Worm (Caenorhabditis elegans) whole organism, young adult: ENCODE measurements around the gene srz-62.

ENCODE experiments used
- B0261.1 ChIP-seq: sonication (generic microtip); optimal IDR thresholded peaks from 2 replicates; lab custom pipeline; 2016; ENCODE audit warnings: mild to moderate bottlenecking, missing genetic modification characterization, moderate library complexity, missing compliant biosample characterization
- C06A6.2 ChIP-seq: fragments of 200-800 bp; sonication (Bioruptor generic); conservative IDR thresholded peaks from 2 replicates; pipeline ENCODE4 v1.3.6; 2022; ENCODE audit warnings: missing genetic modification characterization, missing compliant biosample characterization
- F23B12.7 ChIP-seq: sonication (generic microtip); optimal IDR thresholded peaks from 2 replicates; lab custom pipeline; 2017; ENCODE audit warnings: missing genetic modification characterization, mild to moderate bottlenecking, missing compliant biosample characterization, antibody characterized with exemption, moderate library complexity; ENCODE audit not compliant: insufficient read depth
- F37B4.10 ChIP-seq: fragments of 200-800 bp; sonication (Bioruptor generic); IDR thresholded peaks from 2 replicates; pipeline ENCODE4 v1.3.6; 2022; ENCODE audit warnings: missing genetic modification characterization, missing compliant biosample characterization
- F39B2.1 ChIP-seq: fragments of 200-800 bp; sonication (Bioruptor generic); IDR thresholded peaks from 2 replicates; pipeline ENCODE4 v1.3.6; 2022; ENCODE audit warnings: missing genetic modification reagents, missing genetic modification characterization, missing compliant biosample characterization
- F52B5.7 ChIP-seq: sonication (generic microtip); optimal IDR thresholded peaks from 2 replicates; lab custom pipeline; 2016; ENCODE audit warnings: mild to moderate bottlenecking, missing genetic modification characterization, missing compliant biosample characterization
- F55B11.4 ChIP-seq: sonication (generic microtip); optimal IDR thresholded peaks from 2 replicates; lab custom pipeline; 2016; ENCODE audit warnings: missing compliant biosample characterization, missing genetic modification characterization, borderline replicate concordance; ENCODE audit not compliant: insufficient read depth
- T26A5.8 ChIP-seq: sonication (generic microtip); optimal IDR thresholded peaks from 2 replicates; lab custom pipeline; 2016; ENCODE audit warnings: missing genetic modification characterization, missing compliant biosample characterization
- Y53F4B.3 ChIP-seq: fragments of 200-800 bp; sonication (Bioruptor generic); IDR thresholded peaks from 2 replicates; pipeline ENCODE4 v1.3.6; 2022; ENCODE audit warnings: missing genetic modification reagents, missing genetic modification characterization, missing compliant biosample characterization
- Y56A3A.18 ChIP-seq: fragments of 200-800 bp; sonication (Bioruptor generic); IDR thresholded peaks from 2 replicates; pipeline ENCODE4 v1.3.6; 2022; ENCODE audit warnings: missing genetic modification reagents, missing genetic modification characterization, missing compliant biosample characterization
- Y79H2A.3 ChIP-seq: fragments of 200-800 bp; sonication (Bioruptor generic); conservative IDR thresholded peaks from 2 replicates; pipeline ENCODE4 v1.3.6; 2022; ENCODE audit warnings: missing genetic modification reagents, missing genetic modification characterization, missing compliant biosample characterization
- Y95B8A.8 ChIP-seq: fragments of 200-800 bp; sonication (Bioruptor generic); IDR thresholded peaks from 2 replicates; pipeline ENCODE4 v1.3.6; 2022; ENCODE audit warnings: missing genetic modification reagents, missing genetic modification characterization, missing compliant biosample characterization
- aptf-2 ChIP-seq: fragments of 200-800 bp; sonication (Bioruptor generic); conservative IDR thresholded peaks from 2 replicates; pipeline ENCODE4 v1.3.6; 2022; ENCODE audit warnings: missing genetic modification reagents, missing genetic modification characterization, missing compliant biosample characterization
- attf-5 ChIP-seq: fragments of 200-800 bp; sonication (Bioruptor generic); optimal IDR thresholded peaks from 2 replicates; lab custom pipeline; 2018; ENCODE audit warnings: mild to moderate bottlenecking, missing genetic modification characterization, missing compliant biosample characterization
- bed-1 ChIP-seq: fragments of 200-800 bp; sonication (Bioruptor generic); IDR thresholded peaks from 2 replicates; pipeline ENCODE4 v1.3.6; 2022; ENCODE audit warnings: missing genetic modification reagents, missing genetic modification characterization, missing compliant biosample characterization
- bed-2 ChIP-seq: fragments of 200-800 bp; sonication (Bioruptor generic); IDR thresholded peaks from 2 replicates; pipeline ENCODE4 v1.3.6; 2022; ENCODE audit warnings: missing genetic modification reagents, missing genetic modification characterization, missing compliant biosample characterization
- die-1 ChIP-seq: sonication (generic microtip); optimal IDR thresholded peaks from 2 replicates; lab custom pipeline; 2016; ENCODE audit warnings: missing genotype, mild to moderate bottlenecking, missing genetic modification characterization, missing compliant biosample characterization
- dox-1 ChIP-seq: fragments of 200-800 bp; sonication (Bioruptor generic); IDR thresholded peaks from 2 replicates; pipeline ENCODE4 v1.3.6; 2022; ENCODE audit warnings: missing genetic modification reagents, missing genetic modification characterization, missing compliant biosample characterization
- dpl-1 ChIP-seq: fragments of 150-350 bp; optimal IDR thresholded peaks from 2 replicates; lab custom pipeline; 2014; ENCODE audit warnings: missing biosample characterization, missing genetic modification reagents, missing genetic modification characterization
- egl-18 ChIP-seq: fragments of 200-800 bp; sonication (Bioruptor generic); IDR thresholded peaks from 2 replicates; pipeline ENCODE4 v1.3.6; 2022; ENCODE audit warnings: missing genetic modification reagents, missing genetic modification characterization, missing compliant biosample characterization
- egrh-3 ChIP-seq: fragments of 200-800 bp; sonication (Bioruptor generic); IDR thresholded peaks from 2 replicates; pipeline ENCODE4 v1.3.6; 2022; ENCODE audit warnings: missing genetic modification reagents, missing genetic modification characterization, missing compliant biosample characterization
- ekl-4 ChIP-seq: fragments of 200-800 bp; sonication (Bioruptor generic); IDR thresholded peaks from 2 replicates; pipeline ENCODE4 v1.3.6; 2022; ENCODE audit warnings: missing genetic modification reagents, missing genetic modification characterization, missing compliant biosample characterization
- ets-4 ChIP-seq: fragments of 200-800 bp; sonication (Bioruptor generic); optimal IDR thresholded peaks from 2 replicates; lab custom pipeline; 2018; ENCODE audit warnings: mild to moderate bottlenecking, missing genetic modification characterization, missing compliant biosample characterization
- gei-17 ChIP-seq: fragments of 200-800 bp; sonication (Bioruptor generic); optimal IDR thresholded peaks from 2 replicates; lab custom pipeline; 2018; ENCODE audit warnings: mild to moderate bottlenecking, missing genetic modification characterization, missing compliant biosample characterization
- him-1 ChIP-seq: sonication (generic microtip); optimal IDR thresholded peaks from 2 replicates; lab custom pipeline; 2016; ENCODE audit warnings: missing genotype, missing genetic modification reagents, missing genetic modification characterization, missing compliant biosample characterization
- hlh-12 ChIP-seq: sonication (generic microtip); optimal IDR thresholded peaks from 2 replicates; lab custom pipeline; 2016; ENCODE audit warnings: missing genetic modification characterization, missing compliant biosample characterization
- hmg-1.2 ChIP-seq: fragments of 200-800 bp; sonication (Bioruptor generic); IDR thresholded peaks from 2 replicates; pipeline ENCODE4 v1.3.6; 2022; ENCODE audit warnings: missing genetic modification reagents, missing genetic modification characterization, missing compliant biosample characterization
- let-607 ChIP-seq, 2 experiments: fragments of 200-800 bp in 1 of 2; sonication (Bioruptor generic) in 1 of 2; sonication (generic microtip) in 1 of 2; optimal IDR thresholded peaks; 2 replicates each; lab custom pipeline; 2016 to 2018; ENCODE audit warnings: mild to moderate bottlenecking in 2 of 2, missing compliant biosample characterization in 2 of 2, missing genetic modification characterization in 2 of 2, moderate library complexity in 2 of 2, missing genotype in 1 of 2
- lin-40 ChIP-seq: sonication (generic microtip); optimal IDR thresholded peaks from 2 replicates; lab custom pipeline; 2016; ENCODE audit warnings: missing genetic modification characterization, mild to moderate bottlenecking, missing compliant biosample characterization, missing genotype, missing genetic modification reagents
- lsl-1 ChIP-seq: fragments of 200-800 bp; sonication (Bioruptor generic); optimal IDR thresholded peaks from 2 replicates; lab custom pipeline; 2018; ENCODE audit warnings: mild to moderate bottlenecking, missing genetic modification characterization, moderate library complexity, missing compliant biosample characterization
- madf-6 ChIP-seq: fragments of 200-800 bp; sonication (Bioruptor generic); IDR thresholded peaks from 2 replicates; pipeline ENCODE4 v1.3.6; 2022; ENCODE audit warnings: missing genetic modification reagents, missing genetic modification characterization, missing compliant biosample characterization
- nhr-80 ChIP-seq: sonication (generic microtip); optimal IDR thresholded peaks from 2 replicates; lab custom pipeline; 2016; ENCODE audit warnings: missing genetic modification characterization, missing compliant biosample characterization
- rcor-1 ChIP-seq: fragments of 200-800 bp; sonication (Bioruptor generic); IDR thresholded peaks from 2 replicates; pipeline ENCODE4 v1.3.6; 2022; ENCODE audit warnings: missing genetic modification reagents, missing genetic modification characterization, missing compliant biosample characterization
- rec-8 ChIP-seq, 2 experiments: sonication (generic microtip); optimal IDR thresholded peaks; 2 replicates each; lab custom pipeline; 2016; ENCODE audit warnings: mild to moderate bottlenecking in 2 of 2, missing genetic modification characterization in 2 of 2, missing genetic modification reagents in 2 of 2, missing genotype in 2 of 2, missing biosample characterization in 1 of 2, missing compliant biosample characterization in 1 of 2, moderate library complexity in 1 of 2
- sdz-38 ChIP-seq: sonication (generic microtip); optimal IDR thresholded peaks from 2 replicates; lab custom pipeline; 2016; ENCODE audit warnings: missing genotype, missing genetic modification characterization, missing compliant biosample characterization
- snpc-1.1 ChIP-seq: sonication (generic microtip); optimal IDR thresholded peaks from 2 replicates; lab custom pipeline; 2017; ENCODE audit warnings: missing genetic modification characterization, mild to moderate bottlenecking, missing compliant biosample characterization, antibody characterized with exemption, moderate library complexity, missing genotype, missing genetic modification reagents; ENCODE audit not compliant: insufficient read depth
- snpc-4 ChIP-seq, 5 experiments: fragments of 150-350 bp in 1 of 5; sonication (generic microtip) in 4 of 5; optimal IDR thresholded peaks; 2 replicates each; lab custom pipeline; 2014 to 2018; ENCODE audit warnings: missing genetic modification characterization in 5 of 5, missing biosample characterization in 3 of 5, antibody characterized with exemption in 2 of 5, mild to moderate bottlenecking in 2 of 5, missing compliant biosample characterization in 2 of 5, missing genotype in 2 of 5, moderate library complexity in 2 of 5, missing genetic modification reagents in 1 of 5
- somi-1 ChIP-seq: fragments of 200-800 bp; sonication (Bioruptor generic); optimal IDR thresholded peaks from 2 replicates; lab custom pipeline; 2018; ENCODE audit warnings: mild to moderate bottlenecking, missing genetic modification characterization, missing compliant biosample characterization
- tbp1 ChIP-seq: fragments of 200-800 bp; sonication (Bioruptor generic); optimal IDR thresholded peaks from 2 replicates; lab custom pipeline; 2018; ENCODE audit warnings: mild to moderate bottlenecking, missing genetic modification characterization, missing compliant biosample characterization
- tlf-1 ChIP-seq: fragments of 200-800 bp; sonication (Bioruptor generic); optimal IDR thresholded peaks from 2 replicates; lab custom pipeline; 2018; ENCODE audit warnings: mild to moderate bottlenecking, missing genetic modification characterization, missing compliant biosample characterization
- unc-130 ChIP-seq: sonication (generic microtip); optimal IDR thresholded peaks from 2 replicates; lab custom pipeline; 2016; ENCODE audit warnings: missing genetic modification reagents, missing genetic modification characterization, missing compliant biosample characterization
- unc-62 ChIP-seq: fragments of 150-350 bp; optimal IDR thresholded peaks from 2 replicates; lab custom pipeline; 2014; ENCODE audit warnings: missing biosample characterization, missing genetic modification reagents, missing genetic modification characterization
- ztf-18 ChIP-seq: sonication (generic microtip); optimal IDR thresholded peaks from 2 replicates; lab custom pipeline; 2016; ENCODE audit warnings: missing genotype, mild to moderate bottlenecking, missing genetic modification characterization, missing compliant biosample characterization
- ztf-25 ChIP-seq: fragments of 200-800 bp; sonication (Bioruptor generic); IDR thresholded peaks from 2 replicates; pipeline ENCODE4 v1.3.6; 2022; ENCODE audit warnings: missing genetic modification reagents, missing genetic modification characterization, missing compliant biosample characterization
- ztf-3 ChIP-seq: fragments of 200-800 bp; sonication (Bioruptor generic); optimal IDR thresholded peaks from 2 replicates; lab custom pipeline; 2018; ENCODE audit warnings: mild to moderate bottlenecking, missing genetic modification characterization, missing compliant biosample characterization
- ztf-6 ChIP-seq: fragments of 200-800 bp; sonication (Bioruptor generic); IDR thresholded peaks from 2 replicates; pipeline ENCODE4 v1.3.6; 2022; ENCODE audit warnings: missing genetic modification reagents, missing genetic modification characterization, missing compliant biosample characterization

srz-62 gene

DNA sequence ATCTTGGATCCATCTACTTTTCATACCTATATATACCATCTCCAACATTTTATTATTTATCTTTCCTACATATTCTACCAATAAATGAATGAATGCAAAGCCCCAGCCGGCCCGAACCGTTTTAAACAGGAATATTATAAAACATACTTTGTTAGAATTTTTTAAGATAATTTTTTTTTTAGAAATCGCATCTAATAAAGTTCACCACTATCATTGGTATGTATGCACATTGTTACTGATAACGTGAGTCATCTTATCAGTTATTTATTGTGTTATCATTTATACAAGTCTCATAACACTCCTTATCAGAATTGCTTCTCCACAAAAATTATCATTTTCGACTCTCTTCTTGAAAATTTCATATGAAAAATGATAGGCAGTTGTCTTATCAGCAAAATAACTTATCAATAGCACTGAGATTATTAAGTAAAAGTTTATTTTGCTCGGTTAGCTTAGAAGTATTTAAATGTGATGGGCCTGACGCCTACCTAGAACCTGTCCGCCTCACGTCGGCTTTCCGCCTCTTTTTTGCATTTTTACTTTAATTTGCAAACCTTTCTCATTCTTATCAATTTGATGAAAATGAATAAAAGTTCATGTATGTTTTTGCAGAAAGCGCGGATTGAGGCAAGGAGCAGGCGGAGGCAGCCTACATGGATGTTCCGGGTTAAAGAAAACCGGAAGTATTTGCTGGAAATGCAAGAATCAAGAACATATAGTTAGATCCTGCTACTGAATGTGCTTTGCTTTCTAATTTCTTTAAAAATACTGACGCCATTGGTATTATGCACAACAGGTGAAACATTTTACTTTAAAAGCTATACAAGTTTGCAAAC is at the start of gene srz-62:
Gene srz-62, plus strand, starts transcription at position 786 of the 836 bp plus-strand sequence.
- TF ChIP-seq snpc-1.1 (tag; lab: Kevin White, UChicago): no peak
- TF ChIP-seq tlf-1: peak; percentile 50
- no peak for TF ChIP-seq F52B5.7 (tag; lab: Kevin White, UChicago)
- no peak for TF ChIP-seq Y79H2A.3 (GFP tag; lab: Robert Waterston, UW)
- TF ChIP-seq lin-40 (tag; lab: Kevin White, UChicago): no peak
- no peak for TF ChIP-seq dpl-1 (GFP tag; lab: Kevin White, UChicago)
- TF ChIP-seq unc-62 (GFP tag; lab: Kevin White, UChicago): peak; percentile 88
- no peak for TF ChIP-seq F23B12.7 (tag; lab: Kevin White, UChicago)
- no peak for TF ChIP-seq sdz-38
- no peak for TF ChIP-seq ztf-6 (GFP tag; lab: Robert Waterston, UW)
- TF ChIP-seq ztf-18: no peak
- TF ChIP-seq egrh-3 (GFP tag; lab: Robert Waterston, UW): no peak
- TF ChIP-seq F37B4.10 (GFP tag; lab: Robert Waterston, UW): no peak
- no peak for TF ChIP-seq snpc-4 (GFP tag; optimal IDR thresholded peaks at IDR 0.05; lab: Kevin White, UChicago)
- TF ChIP-seq snpc-4 (tag; optimal IDR thresholded peaks at IDR 0.05; lab: Kevin White, UChicago): no peak
- TF ChIP-seq lsl-1: no peak
- no peak for TF ChIP-seq die-1 (tag; lab: Kevin White, UChicago)
- peak; percentile 89 for TF ChIP-seq ets-4 (GFP tag; lab: Kevin White, UChicago)
- TF ChIP-seq hlh-12 (tag; lab: Kevin White, UChicago): no peak
- no peak for TF ChIP-seq rcor-1 (GFP tag; lab: Robert Waterston, UW)
- no peak for TF ChIP-seq madf-6
- TF ChIP-seq nhr-80: peak; percentile 95
- TF ChIP-seq let-607 (tag; optimal IDR thresholded peaks at IDR 0.05; lab: Kevin White, UChicago): peak in 1 of 2 experiments; percentile 48
- no peak for TF ChIP-seq unc-130 (GFP tag; lab: Kevin White, UChicago)
- TF ChIP-seq attf-5 (GFP tag; lab: Kevin White, UChicago): no peak
- no peak for TF ChIP-seq ztf-25 (GFP tag; lab: Robert Waterston, UW)
- TF ChIP-seq rec-8 (tag; optimal IDR thresholded peaks at IDR 0.05; lab: Kevin White, UChicago): no peak
- no peak for TF ChIP-seq him-1 (tag; lab: Kevin White, UChicago)
- TF ChIP-seq Y56A3A.18 (GFP tag; lab: Robert Waterston, UW): peak; percentile 44; the same call in 1 of the 2 replicates
- no peak for TF ChIP-seq hmg-1.2
- TF ChIP-seq C06A6.2 (GFP tag; lab: Robert Waterston, UW): no peak
- TF ChIP-seq tbp1: peak; percentile 17
- no peak for TF ChIP-seq aptf-2 (GFP tag; lab: Robert Waterston, UW)
- no peak for TF ChIP-seq B0261.1
- no peak for TF ChIP-seq T26A5.8
- no peak for TF ChIP-seq ekl-4 (GFP tag; lab: Robert Waterston, UW)
- TF ChIP-seq F55B11.4 (tag; lab: Kevin White, UChicago): no peak
- no peak for TF ChIP-seq ztf-3 (GFP tag; lab: Kevin White, UChicago)
- TF ChIP-seq gei-17 (GFP tag; lab: Kevin White, UChicago): no peak
- TF ChIP-seq bed-2 (GFP tag; lab: Robert Waterston, UW): no peak
- no peak for TF ChIP-seq F39B2.1 (GFP tag; lab: Robert Waterston, UW)
- TF ChIP-seq dox-1 (GFP tag; lab: Robert Waterston, UW): no peak; the same call in 1 of the 2 replicates
- TF ChIP-seq somi-1 (GFP tag; lab: Kevin White, UChicago): no peak
- no peak for TF ChIP-seq bed-1 (GFP tag; lab: Robert Waterston, UW)
- TF ChIP-seq Y95B8A.8: no peak
- no peak for TF ChIP-seq Y53F4B.3 (GFP tag; lab: Robert Waterston, UW)
- TF ChIP-seq egl-18 (GFP tag; lab: Robert Waterston, UW): no peak
